Fruit fly (Drosophila melanogaster) whole organism, embryonic: ENCODE data around the gene CG31174.

Source experiments
- CG10565 ChIP-seq: fragments of 200-800 bp; sonication (Bioruptor generic); optimal IDR thresholded peaks from 3 replicates; lab custom pipeline; 2016; ENCODE audit warnings: missing biosample characterization, mild to moderate bottlenecking, missing genetic modification characterization
- CG11504 ChIP-seq: fragments of 200-800 bp; sonication (Bioruptor generic); optimal IDR thresholded peaks from 3 replicates; lab custom pipeline; 2019; ENCODE audit warnings: missing biosample characterization, mild to moderate bottlenecking, missing genetic modification characterization, moderate library complexity
- CG12769 ChIP-seq: fragments of 200-800 bp; sonication (Bioruptor generic); optimal IDR thresholded peaks from 2 replicates; lab custom pipeline; 2019; ENCODE audit warnings: missing biosample characterization, mild to moderate bottlenecking, missing genetic modification characterization, moderate library complexity
- CG14050 ChIP-seq: fragments of 200-800 bp; sonication (Bioruptor generic); IDR thresholded peaks from 3 replicates; pipeline ENCODE4 v1.3.6; 2022; ENCODE audit warnings: missing biosample characterization, missing genetic modification characterization
- CG14860 ChIP-seq: fragments of 200-800 bp; sonication (Bioruptor generic); IDR thresholded peaks from 3 replicates; pipeline ENCODE4 v1.3.6; 2022; ENCODE audit warnings: missing biosample characterization, missing genetic modification characterization; ENCODE audit not compliant: partially characterized antibody
- CG1647 ChIP-seq: fragments of 200-800 bp; sonication (Bioruptor generic); optimal IDR thresholded peaks from 3 replicates; lab custom pipeline; 2016; ENCODE audit warnings: missing biosample characterization, missing genetic modification characterization
- CG17385 ChIP-seq: fragments of 200-800 bp; sonication (Bioruptor generic); optimal IDR thresholded peaks from 3 replicates; lab custom pipeline; 2018; ENCODE audit warnings: missing biosample characterization, mild to moderate bottlenecking, missing genetic modification characterization
- CG17912 ChIP-seq: fragments of 200-800 bp; sonication (Bioruptor generic); optimal IDR thresholded peaks from 2 replicates; lab custom pipeline; 2018; ENCODE audit warnings: missing biosample characterization, mild to moderate bottlenecking, missing genetic modification characterization
- CG18764 ChIP-seq: fragments of 200-800 bp; sonication (Bioruptor generic); optimal IDR thresholded peaks from 3 replicates; lab custom pipeline; 2016; ENCODE audit warnings: missing biosample characterization, missing genetic modification characterization
- CG31224 ChIP-seq: fragments of 200-800 bp; sonication (Bioruptor generic); IDR thresholded peaks from 2 replicates; pipeline ENCODE4 v1.3.6; 2022; ENCODE audit warnings: missing biosample characterization, missing genetic modification characterization
- CG33213 ChIP-seq: fragments of 200-800 bp; sonication (Bioruptor generic); optimal IDR thresholded peaks from 3 replicates; lab custom pipeline; 2016; ENCODE audit warnings: missing biosample characterization, missing genetic modification characterization
- CG4617 ChIP-seq: fragments of 200-800 bp; sonication (Bioruptor generic); optimal IDR thresholded peaks from 3 replicates; lab custom pipeline; 2016; ENCODE audit warnings: missing biosample characterization, missing genetic modification characterization, borderline replicate concordance
- CG6654 ChIP-seq: fragments of 200-800 bp; sonication (Bioruptor generic); optimal IDR thresholded peaks from 2 replicates; lab custom pipeline; 2017; ENCODE audit warnings: missing biosample characterization, mild to moderate bottlenecking, missing genetic modification characterization
- CG6791 ChIP-seq: fragments of 200-800 bp; sonication (Bioruptor generic); IDR thresholded peaks from 3 replicates; pipeline ENCODE4 v1.3.6; 2022; ENCODE audit warnings: missing biosample characterization, missing genetic modification characterization; ENCODE audit not compliant: partially characterized antibody
- CG9609 ChIP-seq: fragments of 200-800 bp; sonication (Bioruptor generic); optimal IDR thresholded peaks from 3 replicates; lab custom pipeline; 2016; ENCODE audit warnings: missing biosample characterization, missing genetic modification characterization
- Dip2 ChIP-seq: fragments of 200-800 bp; sonication (Bioruptor generic); IDR thresholded peaks from 2 replicates; pipeline ENCODE4 v1.3.6; 2022; ENCODE audit warnings: missing biosample characterization, missing genetic modification characterization
- Drgx ChIP-seq: fragments of 200-800 bp; sonication (Bioruptor generic); IDR thresholded peaks from 2 replicates; pipeline ENCODE4 v1.3.6; 2022; ENCODE audit warnings: missing biosample characterization, missing genetic modification characterization
- Fer3 ChIP-seq: fragments of 200-800 bp; sonication (Bioruptor generic); optimal IDR thresholded peaks from 2 replicates; lab custom pipeline; 2018; ENCODE audit warnings: missing biosample characterization, mild to moderate bottlenecking, missing genetic modification characterization, moderate library complexity
- HLHmδ ChIP-seq: fragments of 200-800 bp; sonication (Bioruptor generic); optimal IDR thresholded peaks from 2 replicates; lab custom pipeline; 2018; ENCODE audit warnings: missing biosample characterization, mild to moderate bottlenecking, missing genetic modification characterization, moderate library complexity
- Hr78 ChIP-seq, 2 experiments: fragments of 200-800 bp in 1 of 2; fragments of >200 bp in 1 of 2; sonication (Bioruptor generic) in 1 of 2; optimal IDR thresholded peaks; 2 replicates each; lab custom pipeline; 2017 to 2019; ENCODE audit warnings: missing biosample characterization in 2 of 2, missing genetic modification characterization in 2 of 2, mild to moderate bottlenecking in 1 of 2, moderate library complexity in 1 of 2
- Max ChIP-seq: fragments of 200-800 bp; sonication (Bioruptor generic); optimal IDR thresholded peaks from 2 replicates; lab custom pipeline; 2016; ENCODE audit warnings: missing biosample characterization, mild to moderate bottlenecking, missing genetic modification characterization
- Mrtf ChIP-seq: fragments of 200-800 bp; sonication (Bioruptor generic); IDR thresholded peaks from 3 replicates; pipeline ENCODE4 v1.3.6; 2022; ENCODE audit warnings: missing biosample characterization, missing genetic modification characterization
- Sox102F ChIP-seq: fragments of 200-800 bp; sonication (Bioruptor generic); optimal IDR thresholded peaks from 2 replicates; lab custom pipeline; 2018; ENCODE audit warnings: missing biosample characterization, mild to moderate bottlenecking, missing genetic modification characterization, moderate library complexity
- al ChIP-seq: fragments of 200-800 bp; sonication (Bioruptor generic); IDR thresholded peaks from 2 replicates; pipeline ENCODE4 v1.3.6; 2022; ENCODE audit warnings: missing biosample characterization, missing genetic modification characterization
- ase ChIP-seq: fragments of 200-800 bp; sonication (Bioruptor generic); IDR thresholded peaks from 3 replicates; pipeline ENCODE4 v1.3.6; 2022; ENCODE audit warnings: missing biosample characterization, missing genetic modification characterization
- bsh ChIP-seq, 2 experiments: fragments of 200-800 bp; sonication (Bioruptor generic); optimal IDR thresholded peaks; 2 replicates each; lab custom pipeline; 2017 to 2018; ENCODE audit warnings: mild to moderate bottlenecking in 2 of 2, missing biosample characterization in 2 of 2, missing genetic modification characterization in 2 of 2, moderate library complexity in 1 of 2
- chif ChIP-seq, 2 experiments: fragments of 200-800 bp; sonication (Bioruptor generic); optimal IDR thresholded peaks; 3 replicates each; lab custom pipeline; 2016; ENCODE audit warnings: missing biosample characterization in 2 of 2, missing genetic modification characterization in 2 of 2
- crc ChIP-seq: fragments of 200-800 bp; sonication (Bioruptor generic); optimal IDR thresholded peaks from 2 replicates; lab custom pipeline; 2016; ENCODE audit warnings: missing biosample characterization, missing genetic modification characterization
- dan ChIP-seq: fragments of 200-800 bp; sonication (Bioruptor generic); IDR thresholded peaks from 2 replicates; pipeline ENCODE4 v1.3.6; 2022; ENCODE audit warnings: missing biosample characterization, missing genetic modification characterization
- dmrt99B ChIP-seq: fragments of 200-800 bp; sonication (Bioruptor generic); optimal IDR thresholded peaks from 2 replicates; lab custom pipeline; 2018; ENCODE audit warnings: missing biosample characterization, mild to moderate bottlenecking, missing genetic modification characterization, moderate library complexity
- emc ChIP-seq: fragments of 200-800 bp; sonication (Bioruptor generic); optimal IDR thresholded peaks from 2 replicates; lab custom pipeline; 2016; ENCODE audit warnings: missing biosample characterization, missing genetic modification characterization
- grau ChIP-seq: fragments of 200-800 bp; optimal IDR thresholded peaks from 3 replicates; lab custom pipeline; 2019; ENCODE audit warnings: missing biosample characterization, mild to moderate bottlenecking, missing genetic modification characterization, moderate library complexity
- hbn ChIP-seq: fragments of 200-800 bp; sonication (Bioruptor generic); IDR thresholded peaks from 2 replicates; pipeline ENCODE4 v1.3.6; 2022; ENCODE audit warnings: missing biosample characterization, missing genetic modification characterization; ENCODE audit not compliant: partially characterized antibody
- mirr ChIP-seq: fragments of 200-800 bp; sonication (Bioruptor generic); optimal IDR thresholded peaks from 3 replicates; lab custom pipeline; 2018; ENCODE audit warnings: missing biosample characterization, mild to moderate bottlenecking, missing genetic modification characterization
- nom ChIP-seq: fragments of 200-800 bp; sonication (Bioruptor generic); optimal IDR thresholded peaks from 2 replicates; lab custom pipeline; 2017; ENCODE audit warnings: missing biosample characterization, missing genetic modification characterization, mild to moderate bottlenecking, moderate library complexity, missing genetic modification reagents
- pita ChIP-seq: fragments of 200-800 bp; sonication (Bioruptor generic); optimal IDR thresholded peaks from 2 replicates; lab custom pipeline; 2017; ENCODE audit warnings: missing biosample characterization, mild to moderate bottlenecking, missing genetic modification characterization
- prd ChIP-seq, 3 experiments: fragments of >200 bp in 2 of 3; fragments of 200-800 bp in 1 of 3; sonication (Bioruptor generic) in 1 of 3; optimal IDR thresholded peaks in 2 of 3; IDR thresholded peaks in 1 of 3; 2 replicates in 2 of 3; 3 replicates in 1 of 3; pipeline versions ENCODE4 v1.3.6 to Lab custom; 2017 to 2022; ENCODE audit warnings: missing biosample characterization in 1 of 3, missing genetic modification characterization in 1 of 3
- sens ChIP-seq: fragments of 200-800 bp; sonication (Bioruptor generic); peaks from one replicate; lab custom pipeline; 2016; ENCODE audit warnings: missing biosample characterization, missing genetic modification characterization
- sqz ChIP-seq: fragments of 200-800 bp; sonication (Bioruptor generic); optimal IDR thresholded peaks from 3 replicates; lab custom pipeline; 2018; ENCODE audit warnings: missing biosample characterization, mild to moderate bottlenecking, missing genetic modification characterization
- twi ChIP-seq: fragments of 200-800 bp; optimal IDR thresholded peaks from 2 replicates; lab custom pipeline; 2019; ENCODE audit warnings: missing biosample characterization, mild to moderate bottlenecking, missing genetic modification characterization, moderate library complexity
- wdn ChIP-seq: fragments of 200-800 bp; sonication (Bioruptor generic); IDR thresholded peaks from 2 replicates; pipeline ENCODE4 v1.3.6; 2022; ENCODE audit warnings: missing biosample characterization, missing genetic modification characterization

Gene CG31174

DNA sequence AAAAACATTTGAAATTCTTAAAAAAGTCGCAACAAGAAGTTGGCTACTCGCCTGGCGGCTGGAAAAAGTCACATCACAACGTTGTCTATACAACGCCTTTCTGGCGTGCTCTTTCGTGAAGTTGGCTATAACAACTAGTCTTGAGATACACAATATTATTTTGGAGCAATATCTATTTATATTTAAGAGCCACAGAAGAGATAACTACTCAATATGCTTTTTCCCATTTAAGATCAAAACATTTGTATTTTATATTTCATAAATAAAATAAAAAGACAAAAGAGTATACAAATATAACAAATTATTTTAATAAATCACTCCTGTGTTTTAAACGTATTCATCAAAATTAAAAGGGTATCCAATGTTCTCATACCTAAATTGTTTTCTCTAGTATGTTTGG, 37.6 kb upstream of the CG31174 start:
- TF ChIP-seq CG11504 (tag; lab: Kevin White, UChicago) (no peak), al (GFP tag; lab: Robert Waterston, UW) (no peak), CG6791 (GFP tag; lab: Robert Waterston, UW) (no peak), twi (tag; lab: Kevin White, UChicago) (no peak), Sox102F (no peak), CG12769 (tag; lab: Kevin White, UChicago) (no peak), mirr (GFP tag; lab: Kevin White, UChicago) (no peak), CG6654 (GFP tag; lab: Kevin White, UChicago) (no peak), dan (GFP tag; lab: Robert Waterston, UW) (no peak), Fer3 (tag; lab: Kevin White, UChicago) (no peak), Hr78 (GFP tag; optimal IDR thresholded peaks at IDR 0.05; lab: Kevin White, UChicago) (no peak), grau (tag; lab: Kevin White, UChicago) (no peak), ase (GFP tag; lab: Robert Waterston, UW) (no peak), CG14860 (no peak)

DNA sequence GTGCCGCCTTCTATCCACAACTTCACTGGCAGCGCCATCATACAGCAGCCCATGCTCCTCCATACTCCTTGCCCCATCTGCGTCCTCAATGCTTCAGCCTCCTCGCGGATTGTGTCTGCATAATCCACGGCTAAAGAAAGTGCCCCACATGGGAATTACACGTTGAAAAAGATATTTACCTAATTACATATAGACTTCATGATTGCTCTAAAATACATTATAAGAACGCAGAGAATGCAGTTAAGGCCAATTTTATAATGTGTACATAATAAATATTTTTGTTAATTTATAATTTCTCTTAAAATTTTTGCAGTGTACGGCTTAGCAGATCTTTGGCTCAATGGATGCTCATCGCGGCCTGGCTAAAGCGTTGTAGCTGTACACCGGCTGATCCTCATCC, 36.3 kb upstream of the CG31174 start:
- no peak for TF ChIP-seq HLHmδ (GFP tag; lab: Kevin White, UChicago)
- TF ChIP-seq prd (optimal IDR thresholded peaks at IDR 0.05; lab: Kevin White, UChicago) = no peak
- 0 out of 3 replicates have a peak, but pooled peaks have one; percentile 9 for TF ChIP-seq prd (GFP tag; IDR thresholded peaks at IDR 0.05; lab: Robert Waterston, UW)
- TF ChIP-seq Drgx (GFP tag; lab: Robert Waterston, UW) = peak; percentile 80
- peak; percentile 26 for TF ChIP-seq sens (GFP tag; lab: Kevin White, UChicago)
- TF ChIP-seq bsh (GFP tag; optimal IDR thresholded peaks at IDR 0.05; lab: Kevin White, UChicago) = peak in 1 of 2 experiments; percentile 83
- no peak for TF ChIP-seq sqz (GFP tag; lab: Kevin White, UChicago)
- TF ChIP-seq CG10565 (GFP tag; lab: Kevin White, UChicago) = no peak
- TF ChIP-seq nom (GFP tag; lab: Kevin White, UChicago) = peak; percentile 64
- TF ChIP-seq crc (GFP tag; lab: Kevin White, UChicago) = no peak
- TF ChIP-seq CG33213 (GFP tag; lab: Kevin White, UChicago) = no peak
- TF ChIP-seq CG17912 (GFP tag; lab: Kevin White, UChicago) = no peak

DNA sequence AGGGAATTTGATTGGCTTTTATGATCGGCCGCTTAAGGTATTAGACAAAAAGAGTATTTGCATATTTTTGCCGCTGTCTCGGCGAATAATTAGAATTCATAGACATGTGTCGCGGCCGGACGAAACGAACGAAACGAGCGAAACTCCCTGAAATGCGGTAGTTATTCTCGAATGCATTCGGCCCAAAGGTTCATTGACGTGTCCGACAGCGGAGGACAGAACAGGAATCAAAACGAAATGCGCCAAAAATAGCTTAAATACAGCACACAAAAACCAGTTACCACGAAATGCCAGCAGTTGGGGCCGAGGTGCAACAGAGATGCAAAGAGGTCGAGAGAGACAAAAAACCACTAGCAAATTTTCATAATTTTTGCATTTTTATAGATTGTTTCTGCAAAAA, 35.0 kb upstream of the CG31174 start:
- TF ChIP-seq emc (GFP tag; lab: Kevin White, UChicago) (no peak), CG18764 (GFP tag; lab: Kevin White, UChicago) (no peak), CG1647 (GFP tag; lab: Kevin White, UChicago) (no peak), Max (GFP tag; lab: Kevin White, UChicago) (no peak), pita (GFP tag; lab: Kevin White, UChicago) (no peak), Dip2 (no peak), CG14050 (GFP tag; lab: Robert Waterston, UW) (no peak), wdn (no peak), CG17385 (no peak), chif (GFP tag; optimal IDR thresholded peaks at IDR 0.05; lab: Kevin White, UChicago) (no peak), hbn (GFP tag; lab: Robert Waterston, UW) (no peak), CG31224 (GFP tag; lab: Robert Waterston, UW) (no peak), CG4617 (GFP tag; lab: Kevin White, UChicago) (no peak), dmrt99B (tag; lab: Kevin White, UChicago) (no peak), Mrtf (GFP tag; lab: Robert Waterston, UW) (no peak), CG9609 (no peak)
